Worm (Caenorhabditis elegans) whole organism, mixed stage, embryonic: Measurements from ENCODE around the gene Y11D7A.9.
A peak's percentile ranks its signal among the peaks of the same experiment; 100 is the strongest.

ENCODE experiments used
- M03D4.4 ChIP-seq: sonication (generic microtip); optimal IDR thresholded peaks from 2 replicates; lab custom pipeline; 2017; ENCODE audit warnings: mild to moderate bottlenecking, missing genetic modification characterization, missing compliant biosample characterization
- bed-3 ChIP-seq: fragments of 200-800 bp; sonication (Bioruptor generic); optimal IDR thresholded peaks from 3 replicates; lab custom pipeline; 2018; ENCODE audit warnings: mild to moderate bottlenecking, missing genetic modification characterization, moderate library complexity, missing compliant biosample characterization
- blmp-1 ChIP-seq: fragments of 150-350 bp; optimal IDR thresholded peaks from 2 replicates; lab custom pipeline; 2014; ENCODE audit warnings: missing biosample characterization, missing genetic modification characterization
- ceh-39 ChIP-seq: fragments of 150-350 bp; optimal IDR thresholded peaks from 2 replicates; lab custom pipeline; 2014; ENCODE audit warnings: missing biosample characterization, missing genetic modification characterization
- ceh-43 ChIP-seq: fragments of 200-800 bp; sonication (Bioruptor generic); optimal IDR thresholded peaks from 2 replicates; lab custom pipeline; 2018; ENCODE audit warnings: mild to moderate bottlenecking, missing genetic modification characterization, moderate library complexity, missing compliant biosample characterization
- ceh-83 ChIP-seq: fragments of 200-800 bp; sonication (Bioruptor generic); optimal IDR thresholded peaks from 2 replicates; lab custom pipeline; 2018; ENCODE audit warnings: mild to moderate bottlenecking, missing genetic modification characterization, missing compliant biosample characterization
- ces-1 ChIP-seq: fragments of 150-350 bp; optimal IDR thresholded peaks from 2 replicates; lab custom pipeline; 2014; ENCODE audit warnings: missing biosample characterization, missing genetic modification reagents, missing genetic modification characterization
- cnd-1 ChIP-seq: fragments of 200-800 bp; sonication (Bioruptor generic); optimal IDR thresholded peaks from 2 replicates; lab custom pipeline; 2018; ENCODE audit warnings: mild to moderate bottlenecking, missing genetic modification characterization, missing compliant biosample characterization
- drap-1 ChIP-seq: fragments of 200-800 bp; sonication (Bioruptor generic); optimal IDR thresholded peaks from 3 replicates; lab custom pipeline; 2018; ENCODE audit warnings: mild to moderate bottlenecking, missing genetic modification characterization, missing compliant biosample characterization
- elt-1 ChIP-seq: sonication (generic microtip); optimal IDR thresholded peaks from 2 replicates; lab custom pipeline; 2017; ENCODE audit warnings: missing genetic modification characterization, mild to moderate bottlenecking, missing compliant biosample characterization, antibody characterized with exemption, moderate library complexity, borderline replicate concordance; ENCODE audit not compliant: insufficient read depth
- elt-3 ChIP-seq: fragments of 150-350 bp; optimal IDR thresholded peaks from 2 replicates; lab custom pipeline; 2014; ENCODE audit warnings: missing biosample characterization, missing genetic modification characterization
- flh-1 ChIP-seq: fragments of 200-800 bp; sonication (Bioruptor generic); optimal IDR thresholded peaks from 2 replicates; lab custom pipeline; 2018; ENCODE audit warnings: mild to moderate bottlenecking, missing genetic modification characterization, moderate library complexity, missing compliant biosample characterization
- ham-2 ChIP-seq: fragments of 200-800 bp; sonication (Bioruptor generic); optimal IDR thresholded peaks from 2 replicates; lab custom pipeline; 2018; ENCODE audit warnings: mild to moderate bottlenecking, missing genetic modification characterization, missing compliant biosample characterization
- hlh-1 ChIP-seq: fragments of 150-350 bp; optimal IDR thresholded peaks from 2 replicates; lab custom pipeline; 2014; ENCODE audit warnings: missing biosample characterization, missing genetic modification reagents, missing genetic modification characterization
- lin-13 ChIP-seq: fragments of 150-350 bp; optimal IDR thresholded peaks from 2 replicates; lab custom pipeline; 2014; ENCODE audit warnings: missing biosample characterization, missing genetic modification characterization
- lin-32 ChIP-seq: fragments of 200-800 bp; sonication (Bioruptor generic); optimal IDR thresholded peaks from 2 replicates; lab custom pipeline; 2018; ENCODE audit warnings: mild to moderate bottlenecking, missing genetic modification characterization, missing compliant biosample characterization
- lsy-2 ChIP-seq: fragments of 150-350 bp; optimal IDR thresholded peaks from 2 replicates; lab custom pipeline; 2014; ENCODE audit warnings: missing biosample characterization, missing genetic modification characterization
- mab-5 ChIP-seq: fragments of 150-350 bp; optimal IDR thresholded peaks from 2 replicates; lab custom pipeline; 2014; ENCODE audit warnings: missing biosample characterization, missing genetic modification characterization
- mep-1 ChIP-seq: fragments of 150-350 bp; optimal IDR thresholded peaks from 2 replicates; lab custom pipeline; 2017; ENCODE audit warnings: missing biosample characterization, missing genetic modification reagents, missing genetic modification characterization, inconsistent platforms
- mls-2 ChIP-seq: sonication (generic microtip); optimal IDR thresholded peaks from 2 replicates; lab custom pipeline; 2016; ENCODE audit warnings: mild to moderate bottlenecking, missing genetic modification characterization, moderate library complexity, missing compliant biosample characterization
- nhr-12 ChIP-seq: fragments of 150-350 bp; optimal IDR thresholded peaks from 2 replicates; lab custom pipeline; 2014; ENCODE audit warnings: missing biosample characterization, missing genetic modification characterization
- nhr-2 ChIP-seq: fragments of 150-350 bp; optimal IDR thresholded peaks from 2 replicates; lab custom pipeline; 2014; ENCODE audit warnings: missing biosample characterization, missing genetic modification characterization
- nhr-237 ChIP-seq: fragments of 150-350 bp; optimal IDR thresholded peaks from 2 replicates; lab custom pipeline; 2014; ENCODE audit warnings: missing biosample characterization, missing genetic modification characterization
- nhr-28 ChIP-seq: fragments of 150-350 bp; optimal IDR thresholded peaks from 2 replicates; lab custom pipeline; 2014; ENCODE audit warnings: missing biosample characterization, missing genetic modification characterization
- nhr-76 ChIP-seq: sonication (generic microtip); optimal IDR thresholded peaks from 2 replicates; lab custom pipeline; 2017; ENCODE audit warnings: missing biosample characterization, missing genetic modification characterization
- pha-4 ChIP-seq: fragments of 150-350 bp; optimal IDR thresholded peaks from 2 replicates; lab custom pipeline; 2018; ENCODE audit warnings: missing biosample characterization, missing genetic modification reagents, missing genetic modification characterization
- sem-2 ChIP-seq: fragments of 200-800 bp; sonication (Bioruptor generic); optimal IDR thresholded peaks from 2 replicates; lab custom pipeline; 2018; ENCODE audit warnings: mild to moderate bottlenecking, missing genetic modification characterization, missing compliant biosample characterization
- snpc-4 ChIP-seq: fragments of 150-350 bp; optimal IDR thresholded peaks from 2 replicates; lab custom pipeline; 2014; ENCODE audit warnings: missing biosample characterization, missing genetic modification characterization
- sptf-1 ChIP-seq: sonication (generic microtip); optimal IDR thresholded peaks from 2 replicates; lab custom pipeline; 2017; ENCODE audit warnings: mild to moderate bottlenecking, missing genetic modification characterization, moderate library complexity, missing compliant biosample characterization
- tbx-8 ChIP-seq: fragments of 200-800 bp; sonication (Bioruptor generic); optimal IDR thresholded peaks from 2 replicates; lab custom pipeline; 2018; ENCODE audit warnings: mild to moderate bottlenecking, missing genetic modification characterization, moderate library complexity, missing compliant biosample characterization
- unc-120 ChIP-seq: sonication (generic microtip); optimal IDR thresholded peaks from 2 replicates; lab custom pipeline; 2017; ENCODE audit warnings: missing genetic modification characterization, missing compliant biosample characterization; ENCODE audit not compliant: poor library complexity, severe bottlenecking
- unc-39 ChIP-seq: fragments of 150-350 bp; optimal IDR thresholded peaks from 2 replicates; lab custom pipeline; 2014; ENCODE audit warnings: missing biosample characterization, missing genetic modification characterization
- unc-62 ChIP-seq: fragments of 150-350 bp; optimal IDR thresholded peaks from 2 replicates; lab custom pipeline; 2014; ENCODE audit warnings: missing biosample characterization, missing genetic modification reagents, missing genetic modification characterization
- zip-8 ChIP-seq: fragments of 150-350 bp; optimal IDR thresholded peaks from 2 replicates; lab custom pipeline; 2014; ENCODE audit warnings: missing biosample characterization, missing genetic modification characterization
- ztf-11 ChIP-seq: fragments of 150-350 bp; optimal IDR thresholded peaks from 2 replicates; lab custom pipeline; 2014; ENCODE audit warnings: missing biosample characterization, missing genetic modification characterization

Gene Y11D7A.9

DNA sequence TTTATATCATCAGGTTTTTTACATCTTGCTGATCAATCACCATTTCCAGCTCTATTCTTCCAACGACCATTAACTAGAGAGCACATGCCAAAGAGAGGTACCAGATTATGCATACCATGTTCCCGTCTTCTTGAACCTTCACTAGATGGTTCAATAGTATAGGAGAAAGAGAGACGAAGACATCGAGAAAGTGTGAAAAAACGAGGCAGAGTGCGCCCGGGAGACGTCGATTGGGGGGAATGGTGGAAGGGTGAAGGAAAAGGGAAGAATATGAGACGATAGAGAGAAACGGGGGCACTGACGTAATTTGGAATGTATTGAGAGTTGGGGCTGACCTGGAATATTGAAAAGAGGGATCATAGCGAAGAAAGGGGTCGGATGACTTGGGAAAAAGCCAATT is 11.7 kb upstream of the Y11D7A.9 start:
- TF ChIP-seq cnd-1 (tag; lab: Kevin White, UChicago) (peak; percentile 28), hlh-1 (tag; lab: Kevin White, UChicago) (no peak), lin-32 (no peak), zip-8 (tag; lab: Kevin White, UChicago) (no peak), sptf-1 (tag; lab: Kevin White, UChicago) (no peak), nhr-2 (tag; lab: Kevin White, UChicago) (peak; percentile 74), flh-1 (GFP tag; lab: Kevin White, UChicago) (no peak)
- TF ChIP-seq, all 35 proteins: peak for 2

DNA sequence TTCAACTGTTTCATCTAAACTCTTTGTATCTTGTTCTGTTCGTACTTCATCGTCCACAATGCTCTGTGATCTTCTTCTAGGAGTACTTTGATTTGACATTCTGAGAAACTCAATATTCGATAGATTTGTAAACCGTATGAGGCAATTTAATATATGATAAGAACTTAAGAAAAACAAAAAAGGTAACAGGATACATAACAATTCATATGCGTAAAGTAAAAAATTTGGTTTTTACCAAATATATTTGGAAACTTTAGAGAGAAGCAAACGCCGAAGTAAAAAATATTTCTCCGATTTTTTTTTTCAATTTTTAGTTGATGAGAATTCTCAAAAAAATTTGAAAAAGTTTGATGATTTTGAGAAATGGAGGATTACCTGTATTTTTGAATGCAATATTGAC is 10.5 kb upstream of the Y11D7A.9 start, which contains the start of gene Y11D7A.19:
TSS of gene Y11D7A.19 (minus strand) at position 101 of the 400 bp plus-strand sequence.
- TF ChIP-seq nhr-237 (tag; lab: Kevin White, UChicago) (no peak), ceh-43 (GFP tag; lab: Kevin White, UChicago) (no peak)

DNA sequence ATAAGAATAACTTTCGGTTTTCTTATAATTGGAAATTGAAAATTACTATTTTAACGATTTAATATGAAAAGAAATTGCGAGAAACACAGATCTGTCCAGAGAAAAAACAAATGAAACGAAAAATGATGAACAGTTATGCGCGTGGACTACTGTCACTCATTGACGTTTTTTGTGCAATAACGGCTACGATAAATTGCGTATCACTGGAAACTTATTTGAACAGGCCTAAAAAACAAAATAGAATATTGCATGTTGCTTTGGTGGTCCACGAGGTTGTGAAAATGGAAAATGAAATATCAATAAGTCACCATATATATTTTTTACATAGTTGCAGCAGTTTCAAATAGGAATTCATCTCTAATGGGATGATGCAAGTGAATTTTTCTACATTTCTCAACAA is 8.6 kb upstream of the Y11D7A.9 start:
- TF ChIP-seq hlh-1 (tag; lab: Kevin White, UChicago) (no peak), nhr-12 (tag; lab: Kevin White, UChicago) (no peak)

DNA sequence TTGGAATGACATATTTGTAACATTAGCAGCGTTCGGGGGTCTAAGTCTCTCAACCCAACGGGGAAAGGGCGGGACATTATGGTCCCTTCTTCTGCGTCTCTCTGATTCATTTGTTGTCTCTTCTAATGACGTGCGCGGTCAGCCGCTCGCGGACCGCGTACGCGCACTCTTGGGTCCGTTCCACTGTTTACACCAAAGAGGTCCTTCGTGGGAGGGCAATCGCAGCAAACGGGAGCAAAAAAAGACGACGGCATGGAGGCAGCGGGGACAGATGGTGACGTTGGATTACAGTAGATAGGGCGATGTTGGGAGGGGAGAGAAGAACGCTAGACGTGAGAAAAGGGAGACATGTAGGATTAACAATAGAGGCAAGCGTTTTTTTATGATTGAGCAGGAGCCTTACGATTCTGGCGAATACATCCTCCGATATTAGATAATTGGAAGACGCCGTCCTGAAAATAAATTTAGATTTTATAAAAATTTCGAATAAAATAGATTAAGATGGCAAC is 7.9 kb upstream of the Y11D7A.9 start, which contains the start of gene flh-1:
TSS of gene flh-1 (minus strand) at position 459 of the 509 bp plus-strand sequence.
- TF ChIP-seq sptf-1 (tag; lab: Kevin White, UChicago) (peak; percentile 69), M03D4.4 (tag; lab: Kevin White, UChicago) (peak; percentile 27), unc-120 (tag; lab: Kevin White, UChicago) (no peak), sem-2 (no peak), drap-1 (GFP tag; lab: Kevin White, UChicago) (peak; percentile 56), blmp-1 (tag; lab: Kevin White, UChicago) (no peak), snpc-4 (no peak), unc-39 (no peak), unc-62 (GFP tag; lab: Kevin White, UChicago) (peak; percentile 25), flh-1 (GFP tag; lab: Kevin White, UChicago) (no peak), nhr-2 (tag; lab: Kevin White, UChicago) (peak; percentile 73), zip-8 (tag; lab: Kevin White, UChicago) (no peak), mab-5 (no peak), cnd-1 (tag; lab: Kevin White, UChicago) (peak; percentile 93), lsy-2 (tag; lab: Kevin White, UChicago) (no peak), ham-2 (GFP tag; lab: Kevin White, UChicago) (no peak), nhr-237 (tag; lab: Kevin White, UChicago) (no peak), ceh-83 (GFP tag; lab: Kevin White, UChicago) (peak; percentile 17), bed-3 (GFP tag; lab: Kevin White, UChicago) (no peak), lin-13 (tag; lab: Kevin White, UChicago) (no peak), ceh-39 (tag; lab: Kevin White, UChicago) (peak; percentile 42), elt-3 (tag; lab: Kevin White, UChicago) (no peak), nhr-76 (tag; lab: Kevin White, UChicago) (no peak), ztf-11 (tag; lab: Kevin White, UChicago) (peak; percentile 37), nhr-12 (tag; lab: Kevin White, UChicago) (no peak), lin-32 (peak; percentile 91), tbx-8 (GFP tag; lab: Kevin White, UChicago) (no peak), elt-1 (tag; lab: Kevin White, UChicago) (no peak), nhr-28 (no peak), ceh-43 (GFP tag; lab: Kevin White, UChicago) (no peak), mls-2 (tag; lab: Kevin White, UChicago) (peak; percentile 68), mep-1 (peak; percentile 55), hlh-1 (tag; lab: Kevin White, UChicago) (peak; percentile 64), ces-1 (peak; percentile 18), pha-4 (tag; lab: Kevin White, UChicago) (peak; percentile 35)
